Fruit fly (Drosophila melanogaster): Measurements from ENCODE around the gene CG33673.
A peak's percentile ranks its signal among the peaks of the same experiment; 100 is the strongest.

CG33673 gene

dm6 chr2L:1946628-1947027, at the start of gene CG33673:
Gene CG33673 (minus strand): TSS chr2L:1946728.
- TF ChIP-seq Dll (GFP tag; IDR thresholded peaks at IDR 0.05; ENCODE audit: partially characterized antibody) (no peak), Lhr (GFP tag; optimal IDR thresholded peaks at IDR 0.05) (no peak), vnd (GFP tag; IDR thresholded peaks at IDR 0.05; ENCODE audit: partially characterized antibody) (no peak), fd102C (GFP tag; optimal IDR thresholded peaks at IDR 0.05) (no peak)

dm6 chr2L:1992060-1992459, 45.5 kb upstream of the CG33673 start, which contains the start of gene Obp22a:
Gene Obp22a (minus strand): TSS chr2L:1992160.
- TF ChIP-seq yki (optimal IDR thresholded peaks at IDR 0.05) (no peak), cg (GFP tag; optimal IDR thresholded peaks at IDR 0.05) (no peak), NC2β (GFP tag; optimal IDR thresholded peaks at IDR 0.05) (no peak), run (tag; optimal IDR thresholded peaks at IDR 0.05) (no peak), B-H2 (GFP tag; optimal IDR thresholded peaks at IDR 0.05) (no peak), bowl (GFP tag; IDR thresholded peaks at IDR 0.05) (no peak), Sry-δ (GFP tag; optimal IDR thresholded peaks at IDR 0.05) (no peak), CG12236 (GFP tag; optimal IDR thresholded peaks at IDR 0.05) (no peak), CG31388 (GFP tag; optimal IDR thresholded peaks at IDR 0.05) (no peak), CG3995 (GFP tag; optimal IDR thresholded peaks at IDR 0.05) (no peak), klu (GFP tag; IDR thresholded peaks at IDR 0.05) (no peak), CG11723 (GFP tag; optimal IDR thresholded peaks at IDR 0.05) (no peak), Lim3 (GFP tag; IDR thresholded peaks at IDR 0.05) (no peak), Dref (GFP tag; IDR thresholded peaks at IDR 0.05) (no peak)

DNA sequence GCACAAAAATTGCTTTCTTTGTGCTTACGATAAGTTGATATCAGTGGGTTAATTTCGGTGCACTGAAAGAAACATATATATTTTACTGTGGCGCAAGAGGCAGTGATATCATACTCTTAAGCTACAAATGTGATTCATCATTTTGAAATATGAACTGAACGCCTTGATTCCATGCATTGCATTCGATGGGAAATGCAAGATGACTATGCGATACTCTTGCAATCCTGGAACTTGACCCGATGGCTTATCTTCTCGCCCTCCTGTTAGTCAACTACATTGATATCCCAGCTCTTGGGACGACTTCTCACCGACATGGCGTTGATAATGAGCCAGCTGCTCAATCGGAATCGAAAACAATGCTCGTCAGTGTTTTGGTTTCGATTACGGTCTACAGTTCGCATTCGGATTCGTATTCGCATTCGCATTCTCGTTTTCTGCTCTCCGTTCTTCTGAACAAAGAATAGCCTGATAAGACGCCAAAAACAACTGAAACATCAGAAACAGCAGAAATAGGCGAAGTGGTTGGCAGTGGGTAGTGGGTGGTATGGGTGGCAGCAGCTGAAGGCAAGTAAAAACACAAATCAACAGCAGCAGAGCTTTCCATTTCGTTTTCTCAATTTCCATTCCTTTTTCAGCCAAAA, 42.9 kb upstream of the CG33673 start:
- TF ChIP-seq aop (GFP tag; IDR thresholded peaks at IDR 0.05) (no peak), corto (GFP tag; optimal IDR thresholded peaks at IDR 0.05) (peak; percentile 68), Doc2 (GFP tag; IDR thresholded peaks at IDR 0.05) (no peak), CG14014 (GFP tag; IDR thresholded peaks at IDR 0.05) (no peak), CG10209 (GFP tag; optimal IDR thresholded peaks at IDR 0.05) (no peak), chinmo (GFP tag; IDR thresholded peaks at IDR 0.05; ENCODE audit: partially characterized antibody) (no peak), Bgb (GFP tag; IDR thresholded peaks at IDR 0.05; ENCODE audit: partially characterized antibody) (no peak), toy (GFP tag; IDR thresholded peaks at IDR 0.05) (no peak), CG8944 (GFP tag; optimal IDR thresholded peaks at IDR 0.05) (no peak), amos (GFP tag; IDR thresholded peaks at IDR 0.05; ENCODE audit: partially characterized antibody) (no peak), gsb (GFP tag; IDR thresholded peaks at IDR 0.05) (no peak), CG17385 (GFP tag; optimal IDR thresholded peaks at IDR 0.05) (no peak), her (GFP tag; optimal IDR thresholded peaks at IDR 0.05) (no peak), Oaz (GFP tag; IDR thresholded peaks at IDR 0.05) (no peak), lbe (GFP tag; optimal IDR thresholded peaks at IDR 0.05) (peak; percentile 43), CG7357 (GFP tag; IDR thresholded peaks at IDR 0.05) (no peak), CG9437 (GFP tag; optimal IDR thresholded peaks at IDR 0.05) (no peak), ems (GFP tag; optimal IDR thresholded peaks at IDR 0.05) (no peak), zen (tag; optimal IDR thresholded peaks at IDR 0.05) (no peak), fd102C (GFP tag; optimal IDR thresholded peaks at IDR 0.05) (no peak), Mad (GFP tag; optimal IDR thresholded peaks at IDR 0.05) (no peak), CG31224 (GFP tag; IDR thresholded peaks at IDR 0.05) (peak; percentile 53), esg (GFP tag; conservative IDR thresholded peaks at IDR 0.05) (no peak), CG14441 (GFP tag; IDR thresholded peaks at IDR 0.05) (no peak), peb (GFP tag; IDR thresholded peaks at IDR 0.05) (no peak), nom (GFP tag; optimal IDR thresholded peaks at IDR 0.05) (peak; percentile 45), BEAF-32 (GFP tag; optimal IDR thresholded peaks at IDR 0.05) (no peak), CHES-1-like (GFP tag; optimal IDR thresholded peaks at IDR 0.05) (no peak), CG12236 (GFP tag; optimal IDR thresholded peaks at IDR 0.05) (no peak), Adf1 (GFP tag; IDR thresholded peaks at IDR 0.05) (no peak), ash1 (GFP tag; optimal IDR thresholded peaks at IDR 0.05) (no peak)
